Fruit fly (Drosophila melanogaster): Measurements from ENCODE around the gene CG33262.

DNA sequence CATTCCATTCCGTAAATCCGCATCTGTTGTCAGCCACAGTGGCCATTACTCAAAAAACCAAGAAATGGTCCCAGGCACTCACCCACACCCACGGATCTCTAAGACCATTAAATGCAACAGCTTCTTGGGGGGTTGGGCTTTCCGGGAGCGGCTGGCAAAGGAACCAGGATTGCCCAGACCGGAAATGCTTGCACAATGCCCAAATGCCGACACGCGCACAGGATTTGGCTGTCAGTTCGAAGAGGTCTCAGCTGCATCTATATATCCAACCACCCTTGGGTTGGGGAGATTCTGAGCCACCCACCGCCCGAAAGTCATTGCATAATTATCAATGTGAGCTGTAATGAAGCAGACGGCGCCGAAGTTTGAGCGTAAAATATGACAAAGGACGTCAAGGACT, 19.2 kb downstream of the CG33262 start:
- TF ChIP-seq CG9948 (tag; optimal IDR thresholded peaks at IDR 0.05) (no peak), rn (GFP tag; IDR thresholded peaks at IDR 0.05) (no peak), gl (tag; optimal IDR thresholded peaks at IDR 0.05) (no peak)

Data from whole organism, pupa.